Fruit fly (Drosophila melanogaster) whole organism, prepupa: ENCODE data around the gene Tsp97E.

Source experiments
- CG10669 ChIP-seq: fragments of 200-800 bp; sonication (Bioruptor generic); optimal IDR thresholded peaks from 3 replicates; lab custom pipeline; 2018; ENCODE audit warnings: missing biosample characterization, mild to moderate bottlenecking, missing genetic modification characterization, moderate library complexity
- CG16779 ChIP-seq: fragments of 200-800 bp; sonication (Bioruptor generic); optimal IDR thresholded peaks from 3 replicates; lab custom pipeline; 2017; ENCODE audit warnings: missing biosample characterization, mild to moderate bottlenecking, missing genetic modification characterization
- CG4318 ChIP-seq: fragments of 200-800 bp; sonication (Bioruptor generic); optimal IDR thresholded peaks from 3 replicates; lab custom pipeline; 2017; ENCODE audit warnings: missing biosample characterization, mild to moderate bottlenecking, missing genetic modification characterization
- Eip78C ChIP-seq: fragments of 200-800 bp; sonication (Bioruptor generic); peaks from one replicate; lab custom pipeline; 2016; ENCODE audit warnings: missing biosample characterization, missing genetic modification characterization
- Hr39 ChIP-seq: fragments of 200-800 bp; sonication (Bioruptor generic); optimal IDR thresholded peaks from 2 replicates; lab custom pipeline; 2016; ENCODE audit warnings: missing biosample characterization, missing genetic modification characterization
- fd85E ChIP-seq: fragments of 200-800 bp; sonication (Bioruptor generic); optimal IDR thresholded peaks from 3 replicates; lab custom pipeline; 2016; ENCODE audit warnings: missing biosample characterization, missing genetic modification characterization
- fkh ChIP-seq: fragments of 200-800 bp; sonication (Bioruptor generic); optimal IDR thresholded peaks from 3 replicates; lab custom pipeline; 2017; ENCODE audit warnings: missing biosample characterization, mild to moderate bottlenecking, missing genetic modification characterization, moderate library complexity
- svp ChIP-seq: fragments of 200-800 bp; sonication (Bioruptor generic); peaks from one replicate; lab custom pipeline; 2016; ENCODE audit warnings: missing biosample characterization, missing genetic modification characterization

dm6 chr3R:26960496-26960895 is 4.1 kb downstream of the Tsp97E start:
- TF ChIP-seq fd85E (GFP tag; lab: Kevin White, UChicago) = no peak
- TF ChIP-seq fkh (GFP tag; lab: Kevin White, UChicago) = no peak
- TF ChIP-seq svp (GFP tag; lab: Kevin White, UChicago) = no peak
- TF ChIP-seq CG16779 = no peak
- TF ChIP-seq CG4318 = no peak
- TF ChIP-seq Hr39 (GFP tag; lab: Kevin White, UChicago) = no peak
- no peak for TF ChIP-seq Eip78C (GFP tag; lab: Kevin White, UChicago)
- TF ChIP-seq CG10669 (GFP tag; lab: Kevin White, UChicago) = no peak
